Worm (Caenorhabditis elegans): Measurements from ENCODE around the gene F33G12.6.

The F33G12.6 gene

ce11 chrII:5055129-5055666 is 5.5 kb downstream of the F33G12.6 start, which contains the start of the genes ify-1 and rpl-22 (continued):
- TF ChIP-seq hmg-1.2 (GFP tag; IDR thresholded peaks at IDR 0.05), result peak; percentile 71
- peak; percentile 65 for TF ChIP-seq attf-3 (GFP tag; conservative IDR thresholded peaks at IDR 0.05)
- TF ChIP-seq F57A8.1 (GFP tag; optimal IDR thresholded peaks at IDR 0.05), result no peak
- peak; percentile 37 for TF ChIP-seq mxl-1 (tag; optimal IDR thresholded peaks at IDR 0.05)
- no peak for TF ChIP-seq gei-17 (GFP tag; optimal IDR thresholded peaks at IDR 0.05)
- no peak for TF ChIP-seq chd-7 (tag; optimal IDR thresholded peaks at IDR 0.05)
- no peak for TF ChIP-seq sptf-2 (GFP tag; optimal IDR thresholded peaks at IDR 0.05)
- TF ChIP-seq nfya-2 (GFP tag; IDR thresholded peaks at IDR 0.05), result no peak
- TF ChIP-seq cebp-2 (GFP tag; IDR thresholded peaks at IDR 0.05), result no peak
- TF ChIP-seq pha-4 (tag; optimal IDR thresholded peaks at IDR 0.05), result peak; percentile 54
- peak; percentile 34 for TF ChIP-seq B0261.1 (tag; optimal IDR thresholded peaks at IDR 0.05)
- TF ChIP-seq mel-28 (tag; optimal IDR thresholded peaks at IDR 0.05; ENCODE audit: borderline replicate concordance), result no peak
- TF ChIP-seq pbrm-1 (GFP tag; IDR thresholded peaks at IDR 0.05), result peak; percentile 89
- TF ChIP-seq ztf-22 (GFP tag; optimal IDR thresholded peaks at IDR 0.05), result no peak
- no peak for TF ChIP-seq zim-3 (tag; optimal IDR thresholded peaks at IDR 0.05)
- TF ChIP-seq lin-26 (GFP tag; IDR thresholded peaks at IDR 0.05), result no peak; the same call in 1 of the 2 replicates
- TF ChIP-seq attf-5 (GFP tag; optimal IDR thresholded peaks at IDR 0.05), result peak; percentile 86
- no peak for TF ChIP-seq him-1 (tag; optimal IDR thresholded peaks at IDR 0.05)
- peak; percentile 83 for TF ChIP-seq D2030.7 (GFP tag; IDR thresholded peaks at IDR 0.05)
- peak; percentile 63 for TF ChIP-seq ztf-18 (tag; optimal IDR thresholded peaks at IDR 0.05)
- peak; percentile 52 for TF ChIP-seq xnd-1 (tag; optimal IDR thresholded peaks at IDR 0.05)
- peak; percentile 45 for TF ChIP-seq hrde-1 (tag; optimal IDR thresholded peaks at IDR 0.05; ENCODE audit: borderline replicate concordance)
- no peak for TF ChIP-seq F39B2.1 (GFP tag; IDR thresholded peaks at IDR 0.05)
- peak; percentile 98 for TF ChIP-seq mcd-1 (GFP tag; IDR thresholded peaks at IDR 0.05)
- TF ChIP-seq sea-2 (GFP tag; IDR thresholded peaks at IDR 0.05), result no peak
- no peak for TF ChIP-seq hlh-26 (GFP tag; conservative IDR thresholded peaks at IDR 0.05)
- no peak for TF ChIP-seq ceh-40 (GFP tag; IDR thresholded peaks at IDR 0.05)
- peak; percentile 90 for TF ChIP-seq ceh-100 (GFP tag; IDR thresholded peaks at IDR 0.05)
- TF ChIP-seq F55B11.4 (tag; optimal IDR thresholded peaks at IDR 0.05; ENCODE audit: borderline replicate concordance, insufficient read depth), result no peak
- peak; percentile 26 for TF ChIP-seq rpc-1 (optimal IDR thresholded peaks at IDR 0.05)
- TF ChIP-seq rpc-1 (tag; optimal IDR thresholded peaks at IDR 0.05), result peak; percentile 4

- TF ChIP-seq F55B11.4 (tag; optimal IDR thresholded peaks at IDR 0.05; ENCODE audit: borderline replicate concordance, insufficient read depth) (no peak), hmg-1.2 (GFP tag; IDR thresholded peaks at IDR 0.05) (no peak), lsl-1 (GFP tag; optimal IDR thresholded peaks at IDR 0.05) (peak; percentile 34), ekl-4 (GFP tag; IDR thresholded peaks at IDR 0.05) (peak; percentile 77; the same call in 1 of the 2 replicates), Y67H2A.10 (GFP tag; conservative IDR thresholded peaks at IDR 0.05) (no peak), attf-6 (GFP tag; IDR thresholded peaks at IDR 0.05) (0 out of 2 replicates have a peak, but pooled peaks have one; percentile 48), hmg-20 (GFP tag; IDR thresholded peaks at IDR 0.05) (no peak), Y95B8A.8 (GFP tag; IDR thresholded peaks at IDR 0.05) (no peak), pbrm-1 (GFP tag; IDR thresholded peaks at IDR 0.05) (peak; percentile 50; the same call in 1 of the 2 replicates), tlf-1 (GFP tag; optimal IDR thresholded peaks at IDR 0.05) (peak; percentile 10), aptf-2 (GFP tag; conservative IDR thresholded peaks at IDR 0.05) (no peak), madf-3 (GFP tag; IDR thresholded peaks at IDR 0.05) (0 out of 2 replicates have a peak, but pooled peaks have one; percentile 4), mcd-1 (GFP tag; IDR thresholded peaks at IDR 0.05) (peak; percentile 57), D2030.7 (GFP tag; IDR thresholded peaks at IDR 0.05) (peak; percentile 29; the same call in 1 of the 2 replicates), B0261.1 (tag; optimal IDR thresholded peaks at IDR 0.05) (no peak), rcor-1 (GFP tag; IDR thresholded peaks at IDR 0.05) (peak; percentile 49; the same call in 1 of the 2 replicates), egl-18 (GFP tag; IDR thresholded peaks at IDR 0.05) (no peak), lin-54 (GFP tag; optimal IDR thresholded peaks at IDR 0.05) (peak; percentile 35), B0336.3 (GFP tag; IDR thresholded peaks at IDR 0.05) (peak; percentile 89), akir-1 (GFP tag; optimal IDR thresholded peaks at IDR 0.05) (no peak), unc-130 (GFP tag; optimal IDR thresholded peaks at IDR 0.05) (peak; percentile 9), lin-26 (GFP tag; IDR thresholded peaks at IDR 0.05) (0 out of 2 replicates have a peak, but pooled peaks have one; percentile 13), aptf-3 (GFP tag; IDR thresholded peaks at IDR 0.05) (no peak), him-1 (tag; optimal IDR thresholded peaks at IDR 0.05) (peak; percentile 26), bed-2 (GFP tag; IDR thresholded peaks at IDR 0.05) (no peak)
Measured at ce11 chrII:5056254-5056653, 6.5 kb downstream of the F33G12.6 start.

Data from whole organism, young adult.